Fruit fly (Drosophila melanogaster) whole organism, embryonic: ENCODE results near the gene vito.
A peak's percentile ranks its signal among the peaks of the same experiment; 100 is the strongest.

Experiments
- CG10267 ChIP-seq: fragments of 200-800 bp; sonication (Bioruptor generic); optimal IDR thresholded peaks from 2 replicates; lab custom pipeline; 2018; ENCODE audit warnings: missing biosample characterization, mild to moderate bottlenecking, missing genetic modification characterization, moderate library complexity
- CG10431 ChIP-seq: fragments of 200-800 bp; sonication (Bioruptor generic); optimal IDR thresholded peaks from 3 replicates; lab custom pipeline; 2018; ENCODE audit warnings: missing biosample characterization, mild to moderate bottlenecking, missing genetic modification characterization
- CG10565 ChIP-seq: fragments of 200-800 bp; sonication (Bioruptor generic); optimal IDR thresholded peaks from 3 replicates; lab custom pipeline; 2016; ENCODE audit warnings: missing biosample characterization, mild to moderate bottlenecking, missing genetic modification characterization
- CG11695 ChIP-seq: fragments of 200-800 bp; sonication (Bioruptor generic); IDR thresholded peaks from 3 replicates; pipeline ENCODE4 v1.3.6; 2022; ENCODE audit warnings: missing biosample characterization, missing genetic modification characterization
- CG12155 ChIP-seq: fragments of 200-800 bp; sonication (Bioruptor generic); optimal IDR thresholded peaks from 3 replicates; lab custom pipeline; 2016; ENCODE audit warnings: missing biosample characterization, missing genetic modification characterization
- CG12659 ChIP-seq: fragments of 200-800 bp; sonication (Bioruptor generic); optimal IDR thresholded peaks from 3 replicates; lab custom pipeline; 2017; ENCODE audit warnings: mild to moderate bottlenecking, missing biosample characterization, missing genetic modification reagents, missing genetic modification characterization
- CG13287 ChIP-seq: fragments of 200-800 bp; sonication (Bioruptor generic); IDR thresholded peaks from 2 replicates; pipeline ENCODE4 v1.3.6; 2022; ENCODE audit warnings: missing biosample characterization, missing genetic modification characterization; ENCODE audit not compliant: partially characterized antibody
- CG14710 ChIP-seq: fragments of 200-800 bp; sonication (Bioruptor generic); optimal IDR thresholded peaks from 3 replicates; lab custom pipeline; 2019; ENCODE audit warnings: missing biosample characterization, mild to moderate bottlenecking, missing genetic modification characterization, moderate library complexity
- CG18599 ChIP-seq: fragments of 200-800 bp; sonication (Bioruptor generic); optimal IDR thresholded peaks from 3 replicates; lab custom pipeline; 2017; ENCODE audit warnings: missing biosample characterization, missing genetic modification characterization, mild to moderate bottlenecking, moderate library complexity, missing genetic modification reagents
- CG2116 ChIP-seq: fragments of 200-800 bp; sonication (Bioruptor generic); optimal IDR thresholded peaks from 3 replicates; lab custom pipeline; 2018; ENCODE audit warnings: missing biosample characterization, mild to moderate bottlenecking, missing genetic modification characterization
- CG2120 ChIP-seq: fragments of 200-800 bp; sonication (Bioruptor generic); optimal IDR thresholded peaks from 3 replicates; lab custom pipeline; 2016; ENCODE audit warnings: missing biosample characterization, missing genetic modification characterization
- CG31388 ChIP-seq: fragments of 200-800 bp; sonication (Bioruptor generic); optimal IDR thresholded peaks from 2 replicates; lab custom pipeline; 2016; ENCODE audit warnings: missing biosample characterization, missing genetic modification characterization
- CG32532 ChIP-seq: fragments of 200-800 bp; sonication (Bioruptor generic); IDR thresholded peaks from 2 replicates; pipeline ENCODE4 v1.3.6; 2022; ENCODE audit warnings: missing biosample characterization, missing genetic modification characterization
- CG6791 ChIP-seq: fragments of 200-800 bp; sonication (Bioruptor generic); IDR thresholded peaks from 3 replicates; pipeline ENCODE4 v1.3.6; 2022; ENCODE audit warnings: missing biosample characterization, missing genetic modification characterization; ENCODE audit not compliant: partially characterized antibody
- CTCF ChIP-seq: fragments of 200-800 bp; sonication (Bioruptor generic); optimal IDR thresholded peaks from 2 replicates; lab custom pipeline; 2017; ENCODE audit warnings: missing biosample characterization, mild to moderate bottlenecking, missing genetic modification characterization, moderate library complexity
- Chrac-16 ChIP-seq: fragments of 200-800 bp; sonication (Bioruptor generic); optimal IDR thresholded peaks from 3 replicates; lab custom pipeline; 2016; ENCODE audit warnings: missing biosample characterization, missing genetic modification characterization
- CoRest ChIP-seq: fragments of 200-800 bp; sonication (Bioruptor generic); optimal IDR thresholded peaks from 3 replicates; lab custom pipeline; 2018; ENCODE audit warnings: missing biosample characterization, mild to moderate bottlenecking, missing genetic modification characterization, moderate library complexity
- Dbx ChIP-seq: fragments of 200-800 bp; sonication (Bioruptor generic); IDR thresholded peaks from 3 replicates; pipeline ENCODE4 v1.3.6; 2022; ENCODE audit warnings: missing biosample characterization, missing genetic modification characterization
- HmgD ChIP-seq: fragments of 200-800 bp; sonication (Bioruptor generic); optimal IDR thresholded peaks from 3 replicates; lab custom pipeline; 2016; ENCODE audit warnings: missing biosample characterization, missing genetic modification characterization
- HmgZ ChIP-seq: fragments of 200-800 bp; sonication (Bioruptor generic); optimal IDR thresholded peaks from 2 replicates; lab custom pipeline; 2018; ENCODE audit warnings: missing biosample characterization, mild to moderate bottlenecking, missing genetic modification characterization
- Hmr ChIP-seq: fragments of 200-800 bp; sonication (Bioruptor generic); optimal IDR thresholded peaks from 3 replicates; lab custom pipeline; 2017; ENCODE audit warnings: mild to moderate bottlenecking, missing biosample characterization, missing genetic modification reagents, missing genetic modification characterization
- Jarid2 ChIP-seq: fragments of 200-800 bp; sonication (Bioruptor generic); optimal IDR thresholded peaks from 3 replicates; lab custom pipeline; 2017; ENCODE audit warnings: mild to moderate bottlenecking, missing biosample characterization, missing genetic modification reagents, missing genetic modification characterization
- Lhr ChIP-seq: fragments of 200-800 bp; sonication (Bioruptor generic); optimal IDR thresholded peaks from 3 replicates; lab custom pipeline; 2017; ENCODE audit warnings: mild to moderate bottlenecking, missing biosample characterization, missing genetic modification reagents, missing genetic modification characterization
- Mad ChIP-seq: fragments of 200-800 bp; sonication (Bioruptor generic); optimal IDR thresholded peaks from 2 replicates; lab custom pipeline; 2016; ENCODE audit warnings: missing biosample characterization, missing genetic modification characterization
- Max ChIP-seq: fragments of 200-800 bp; sonication (Bioruptor generic); optimal IDR thresholded peaks from 2 replicates; lab custom pipeline; 2016; ENCODE audit warnings: missing biosample characterization, mild to moderate bottlenecking, missing genetic modification characterization
- Myb ChIP-seq: fragments of 200-800 bp; sonication (Bioruptor generic); optimal IDR thresholded peaks from 2 replicates; lab custom pipeline; 2016; ENCODE audit warnings: missing biosample characterization, missing genetic modification characterization
- NFAT ChIP-seq: fragments of 200-800 bp; sonication (Bioruptor generic); IDR thresholded peaks from 2 replicates; pipeline ENCODE4 v1.3.6; 2022; ENCODE audit warnings: missing biosample characterization, missing genetic modification characterization
- Nf-YB ChIP-seq: fragments of 200-800 bp; sonication (Bioruptor generic); optimal IDR thresholded peaks from 3 replicates; lab custom pipeline; 2019; ENCODE audit warnings: missing biosample characterization, mild to moderate bottlenecking, missing genetic modification characterization, moderate library complexity
- Nf-YC ChIP-seq: fragments of 200-800 bp; optimal IDR thresholded peaks from 3 replicates; lab custom pipeline; 2019; ENCODE audit warnings: missing biosample characterization, mild to moderate bottlenecking, missing genetic modification characterization, moderate library complexity
- NfI ChIP-seq: fragments of 200-800 bp; sonication (Bioruptor generic); optimal IDR thresholded peaks from 3 replicates; lab custom pipeline; 2018; ENCODE audit warnings: missing biosample characterization, mild to moderate bottlenecking, missing genetic modification characterization, moderate library complexity
- Opbp ChIP-seq: fragments of 200-800 bp; sonication (Bioruptor generic); IDR thresholded peaks from 3 replicates; pipeline ENCODE4 v1.3.6; 2022; ENCODE audit warnings: missing biosample characterization, missing genetic modification characterization; ENCODE audit not compliant: partially characterized antibody
- Rfx ChIP-seq: fragments of 200-800 bp; sonication (Bioruptor generic); IDR thresholded peaks from 2 replicates; pipeline ENCODE4 v1.3.6; 2022; ENCODE audit warnings: missing biosample characterization, missing genetic modification characterization
- Sry-δ ChIP-seq: fragments of 200-800 bp; sonication (Bioruptor generic); optimal IDR thresholded peaks from 2 replicates; lab custom pipeline; 2016; ENCODE audit warnings: missing biosample characterization, missing genetic modification characterization
- Xbp1 ChIP-seq: fragments of 200-800 bp; sonication (Bioruptor generic); optimal IDR thresholded peaks from 3 replicates; lab custom pipeline; 2016; ENCODE audit warnings: missing biosample characterization, mild to moderate bottlenecking, missing genetic modification characterization
- br ChIP-seq: fragments of >200 bp; optimal IDR thresholded peaks from 2 replicates; lab custom pipeline; 2017
- chinmo ChIP-seq: fragments of 200-800 bp; sonication (Bioruptor generic); IDR thresholded peaks from 4 replicates; pipeline ENCODE4 v1.3.6; 2022; ENCODE audit warnings: missing biosample characterization, missing genetic modification characterization; ENCODE audit not compliant: partially characterized antibody
- gem ChIP-seq: fragments of 200-800 bp; sonication (Bioruptor generic); optimal IDR thresholded peaks from 2 replicates; lab custom pipeline; 2019; ENCODE audit warnings: missing biosample characterization, mild to moderate bottlenecking, missing genetic modification characterization, moderate library complexity
- gfzf ChIP-seq: fragments of 200-800 bp; sonication (Bioruptor generic); optimal IDR thresholded peaks from 2 replicates; lab custom pipeline; 2016; ENCODE audit warnings: missing biosample characterization, mild to moderate bottlenecking, missing genetic modification characterization, moderate library complexity
- insv ChIP-seq, 2 experiments: fragments of 200-800 bp; sonication (Bioruptor generic); optimal IDR thresholded peaks; 3 replicates each; lab custom pipeline; 2016 to 2018; ENCODE audit warnings: missing biosample characterization in 2 of 2, missing genetic modification characterization in 2 of 2
- knrl ChIP-seq: fragments of 200-800 bp; sonication (Bioruptor generic); IDR thresholded peaks from 3 replicates; pipeline ENCODE4 v1.3.6; 2022; ENCODE audit warnings: missing biosample characterization, missing genetic modification characterization; ENCODE audit not compliant: partially characterized antibody
- nmo ChIP-seq: fragments of 200-800 bp; sonication (Bioruptor generic); optimal IDR thresholded peaks from 2 replicates; lab custom pipeline; 2018; ENCODE audit warnings: missing biosample characterization, mild to moderate bottlenecking, missing genetic modification characterization, moderate library complexity
- pan ChIP-seq, 4 experiments: fragments of >200 bp in 3 of 4; fragments of 200-800 bp in 1 of 4; sonication (Bioruptor generic) in 1 of 4; optimal IDR thresholded peaks in 3 of 4; IDR thresholded peaks in 1 of 4; 2 replicates each; pipeline versions ENCODE4 v1.3.6 to Lab custom; 2017 to 2022; ENCODE audit warnings: missing biosample characterization in 2 of 4, missing genetic modification characterization in 2 of 4, mixed read lengths in 1 of 4
- pzg ChIP-seq: fragments of 200-800 bp; sonication (Bioruptor generic); optimal IDR thresholded peaks from 3 replicates; lab custom pipeline; 2018; ENCODE audit warnings: missing biosample characterization, mild to moderate bottlenecking, missing genetic modification characterization, moderate library complexity
- shn ChIP-seq: fragments of 200-800 bp; sonication (Bioruptor generic); optimal IDR thresholded peaks from 3 replicates; lab custom pipeline; 2016; ENCODE audit warnings: missing biosample characterization, missing genetic modification characterization
- slou ChIP-seq: fragments of 200-800 bp; sonication (Bioruptor generic); optimal IDR thresholded peaks from 3 replicates; lab custom pipeline; 2016; ENCODE audit warnings: missing biosample characterization, missing genetic modification characterization
- stwl ChIP-seq: fragments of 200-800 bp; sonication (Bioruptor generic); optimal IDR thresholded peaks from 3 replicates; lab custom pipeline; 2018; ENCODE audit warnings: missing biosample characterization, mild to moderate bottlenecking, missing genetic modification characterization, moderate library complexity
- trem ChIP-seq: fragments of 200-800 bp; optimal IDR thresholded peaks from 3 replicates; lab custom pipeline; 2019; ENCODE audit warnings: missing biosample characterization, mild to moderate bottlenecking, missing genetic modification characterization, moderate library complexity
- vvl ChIP-seq: fragments of 200-800 bp; sonication (Bioruptor generic); IDR thresholded peaks from 2 replicates; pipeline ENCODE4 v1.3.6; 2022; ENCODE audit warnings: missing biosample characterization, missing genetic modification characterization

Gene vito

dm6 chr3L:5749616-5750336 lies 27.4 kb downstream of the vito start (continued):
- TF ChIP-seq Jarid2 (no peak), Xbp1 (GFP tag; lab: Kevin White, UChicago) (peak; percentile 25), Hmr (GFP tag; lab: Kevin White, UChicago) (peak; percentile 31), Chrac-16 (GFP tag; lab: Kevin White, UChicago) (peak; percentile 13), CG10267 (tag; lab: Kevin White, UChicago) (peak; percentile 35), HmgD (GFP tag; lab: Kevin White, UChicago) (peak; percentile 25), Mad (peak; percentile 25), CG13287 (GFP tag; lab: Robert Waterston, UW) (peak; percentile 46; the same call in 1 of the 2 replicates), Rfx (GFP tag; lab: Robert Waterston, UW) (peak; percentile 66), CG10431 (GFP tag; lab: Kevin White, UChicago) (no peak), CG6791 (peak; percentile 49; the same call in 1 of the 3 replicates), gem (peak; percentile 12), NFAT (GFP tag; lab: Robert Waterston, UW) (peak; percentile 80), CG12155 (GFP tag; lab: Kevin White, UChicago) (peak; percentile 41), CG11695 (no peak), shn (no peak), pzg (GFP tag; lab: Kevin White, UChicago) (peak; percentile 58), CTCF (GFP tag; lab: Kevin White, UChicago) (peak; percentile 97), HmgZ (tag; lab: Kevin White, UChicago) (peak; percentile 76), stwl (tag; lab: Kevin White, UChicago) (peak; percentile 93), Opbp (GFP tag; lab: Robert Waterston, UW) (peak; percentile 47; the same call in 1 of the 3 replicates), Nf-YB (GFP tag; lab: Kevin White, UChicago) (no peak), CG2120 (GFP tag; lab: Kevin White, UChicago) (peak; percentile 19), CG18599 (GFP tag; lab: Kevin White, UChicago) (no peak), slou (GFP tag; lab: Kevin White, UChicago) (no peak), Lhr (GFP tag; lab: Kevin White, UChicago) (peak; percentile 85), CG2116 (peak; percentile 60), br (lab: Kevin White, UChicago) (no peak), knrl (GFP tag; lab: Robert Waterston, UW) (peak; percentile 39; the same call in 1 of the 3 replicates), gfzf (GFP tag; lab: Kevin White, UChicago) (peak; percentile 19), vvl (GFP tag; lab: Robert Waterston, UW) (no peak), CG14710 (tag; lab: Kevin White, UChicago) (peak; percentile 53), Nf-YC (tag; lab: Kevin White, UChicago) (peak; percentile 29), CG32532 (GFP tag; lab: Robert Waterston, UW) (peak; percentile 26; the same call in 1 of the 2 replicates), Myb (peak; percentile 96), nmo (GFP tag; lab: Kevin White, UChicago) (peak; percentile 23), Sry-δ (GFP tag; lab: Kevin White, UChicago) (peak; percentile 19), CoRest (tag; lab: Kevin White, UChicago) (peak; percentile 62), insv (GFP tag; optimal IDR thresholded peaks at IDR 0.05; lab: Kevin White, UChicago) (peak in 1 of 2 experiments; percentile 27), CG10565 (no peak), chinmo (GFP tag; lab: Robert Waterston, UW) (peak; percentile 66; the same call in 1 of the 4 replicates), Dbx (GFP tag; lab: Robert Waterston, UW) (0 out of 3 replicates have a peak, but pooled peaks have one; percentile 25), pan (optimal IDR thresholded peaks at IDR 0.05; lab: Kevin White, UChicago) (no peak), pan (GFP tag; optimal IDR thresholded peaks at IDR 0.05 in 1 of 2, IDR thresholded peaks at IDR 0.05 in 1 of 2) (no peak), CG12659 (peak; percentile 46), CG31388 (GFP tag; lab: Kevin White, UChicago) (no peak), NfI (GFP tag; lab: Kevin White, UChicago) (peak; percentile 14), trem (tag; lab: Kevin White, UChicago) (peak; percentile 74), Max (GFP tag; lab: Kevin White, UChicago) (peak; percentile 7)
